Fruit fly (Drosophila melanogaster) whole organism, embryonic: ENCODE measurements around the gene Agpat3.

Source experiments
- Ada2b ChIP-seq: fragments of 200-800 bp; sonication (Bioruptor generic); IDR thresholded peaks from 2 replicates; pipeline ENCODE4 v1.3.6; 2022; ENCODE audit warnings: missing biosample characterization, missing genetic modification characterization
- Antp ChIP-seq: fragments of 200-800 bp; sonication (Bioruptor generic); optimal IDR thresholded peaks from 3 replicates; lab custom pipeline; 2016; ENCODE audit warnings: missing biosample characterization, missing genetic modification characterization
- Blimp-1 ChIP-seq: fragments of 200-800 bp; sonication (Bioruptor generic); optimal IDR thresholded peaks from 3 replicates; lab custom pipeline; 2018; ENCODE audit warnings: missing biosample characterization, missing genetic modification characterization, mild to moderate bottlenecking, moderate library complexity, missing genetic modification reagents
- CG11093 ChIP-seq: fragments of 200-800 bp; sonication (Bioruptor generic); IDR thresholded peaks from 3 replicates; pipeline ENCODE4 v1.3.6; 2022; ENCODE audit warnings: missing biosample characterization, missing genetic modification characterization
- CG11247 ChIP-seq: fragments of 200-800 bp; sonication (Bioruptor generic); IDR thresholded peaks from 2 replicates; pipeline ENCODE4 v1.3.6; 2022; ENCODE audit warnings: missing biosample characterization, missing genetic modification characterization
- CG13624 ChIP-seq: fragments of 200-800 bp; sonication (Bioruptor generic); optimal IDR thresholded peaks from 2 replicates; lab custom pipeline; 2016; ENCODE audit warnings: missing biosample characterization, missing genetic modification characterization
- CG13775 ChIP-seq: fragments of 200-800 bp; sonication (Bioruptor generic); optimal IDR thresholded peaks from 3 replicates; lab custom pipeline; 2017; ENCODE audit warnings: missing biosample characterization, mild to moderate bottlenecking, missing genetic modification characterization
- CG14667 ChIP-seq: fragments of 200-800 bp; sonication (Bioruptor generic); IDR thresholded peaks from 2 replicates; pipeline ENCODE4 v1.3.6; 2022; ENCODE audit warnings: missing biosample characterization, missing genetic modification characterization
- CG16813 ChIP-seq: fragments of 200-800 bp; sonication (Bioruptor generic); IDR thresholded peaks from 3 replicates; pipeline ENCODE4 v1.3.6; 2022; ENCODE audit warnings: missing biosample characterization, missing genetic modification characterization; ENCODE audit not compliant: partially characterized antibody
- CG18619 ChIP-seq: fragments of 200-800 bp; sonication (Bioruptor generic); optimal IDR thresholded peaks from 3 replicates; lab custom pipeline; 2017; ENCODE audit warnings: missing biosample characterization, mild to moderate bottlenecking, missing genetic modification characterization
- CG32772 ChIP-seq: fragments of 200-800 bp; sonication (Bioruptor generic); IDR thresholded peaks from 2 replicates; pipeline ENCODE4 v1.3.6; 2022; ENCODE audit warnings: missing biosample characterization, missing genetic modification characterization
- CG33213 ChIP-seq: fragments of 200-800 bp; sonication (Bioruptor generic); optimal IDR thresholded peaks from 3 replicates; lab custom pipeline; 2016; ENCODE audit warnings: missing biosample characterization, missing genetic modification characterization
- CG3995 ChIP-seq: fragments of 200-800 bp; sonication (Bioruptor generic); optimal IDR thresholded peaks from 3 replicates; lab custom pipeline; 2016; ENCODE audit warnings: missing biosample characterization, missing genetic modification characterization
- CG4730 ChIP-seq: fragments of 200-800 bp; sonication (Bioruptor generic); IDR thresholded peaks from 2 replicates; pipeline ENCODE4 v1.3.6; 2022; ENCODE audit warnings: missing biosample characterization, missing genetic modification characterization
- CG5180 ChIP-seq: fragments of 200-800 bp; sonication (Bioruptor generic); optimal IDR thresholded peaks from 3 replicates; lab custom pipeline; 2017; ENCODE audit warnings: missing biosample characterization, missing genetic modification characterization, mild to moderate bottlenecking, moderate library complexity, missing genetic modification reagents
- CG7357 ChIP-seq: fragments of 200-800 bp; sonication (Bioruptor generic); IDR thresholded peaks from 3 replicates; pipeline ENCODE4 v1.3.6; 2022; ENCODE audit warnings: missing biosample characterization, missing genetic modification characterization
- CG8281 ChIP-seq: fragments of 200-800 bp; sonication (Bioruptor generic); optimal IDR thresholded peaks from 2 replicates; lab custom pipeline; 2018; ENCODE audit warnings: missing biosample characterization, mild to moderate bottlenecking, missing genetic modification characterization, moderate library complexity
- CG8944 ChIP-seq: fragments of 200-800 bp; sonication (Bioruptor generic); optimal IDR thresholded peaks from 3 replicates; lab custom pipeline; 2016; ENCODE audit warnings: missing biosample characterization, missing genetic modification characterization
- Deaf1 ChIP-seq: fragments of 200-800 bp; optimal IDR thresholded peaks from 3 replicates; lab custom pipeline; 2019; ENCODE audit warnings: missing biosample characterization, mild to moderate bottlenecking, missing genetic modification characterization, moderate library complexity
- Drgx ChIP-seq: fragments of 200-800 bp; sonication (Bioruptor generic); IDR thresholded peaks from 2 replicates; pipeline ENCODE4 v1.3.6; 2022; ENCODE audit warnings: missing biosample characterization, missing genetic modification characterization
- Fer1 ChIP-seq: fragments of 200-800 bp; sonication (Bioruptor generic); optimal IDR thresholded peaks from 2 replicates; lab custom pipeline; 2017; ENCODE audit warnings: missing biosample characterization, mild to moderate bottlenecking, missing genetic modification characterization
- GATAe ChIP-seq: fragments of 200-800 bp; sonication (Bioruptor generic); conservative IDR thresholded peaks from 2 replicates; pipeline ENCODE4 v1.3.6; 2022; ENCODE audit warnings: missing biosample characterization, missing genetic modification characterization
- Max ChIP-seq: fragments of 200-800 bp; sonication (Bioruptor generic); optimal IDR thresholded peaks from 2 replicates; lab custom pipeline; 2016; ENCODE audit warnings: missing biosample characterization, mild to moderate bottlenecking, missing genetic modification characterization
- Nf-YC ChIP-seq: fragments of 200-800 bp; optimal IDR thresholded peaks from 3 replicates; lab custom pipeline; 2019; ENCODE audit warnings: missing biosample characterization, mild to moderate bottlenecking, missing genetic modification characterization, moderate library complexity
- Opbp ChIP-seq: fragments of 200-800 bp; sonication (Bioruptor generic); IDR thresholded peaks from 3 replicates; pipeline ENCODE4 v1.3.6; 2022; ENCODE audit warnings: missing biosample characterization, missing genetic modification characterization; ENCODE audit not compliant: partially characterized antibody
- Rfx ChIP-seq: fragments of 200-800 bp; sonication (Bioruptor generic); IDR thresholded peaks from 2 replicates; pipeline ENCODE4 v1.3.6; 2022; ENCODE audit warnings: missing biosample characterization, missing genetic modification characterization
- Six4 ChIP-seq: fragments of 200-800 bp; sonication (Bioruptor generic); optimal IDR thresholded peaks from 2 replicates; lab custom pipeline; 2016; ENCODE audit warnings: missing biosample characterization, missing genetic modification characterization
- Usf ChIP-seq: fragments of 200-800 bp; sonication (Bioruptor generic); optimal IDR thresholded peaks from 2 replicates; lab custom pipeline; 2017; ENCODE audit warnings: missing genotype, missing biosample characterization, missing genetic modification characterization
- ac ChIP-seq: fragments of 200-800 bp; sonication (Bioruptor generic); optimal IDR thresholded peaks from 3 replicates; lab custom pipeline; 2017; ENCODE audit warnings: missing biosample characterization, mild to moderate bottlenecking, missing genetic modification characterization
- ato ChIP-seq: fragments of 200-800 bp; sonication (Bioruptor generic); IDR thresholded peaks from 2 replicates; pipeline ENCODE4 v1.3.6; 2022; ENCODE audit warnings: missing biosample characterization, missing genetic modification characterization; ENCODE audit not compliant: partially characterized antibody
- br ChIP-seq: fragments of >200 bp; optimal IDR thresholded peaks from 2 replicates; lab custom pipeline; 2017
- bsh ChIP-seq, 2 experiments: fragments of 200-800 bp; sonication (Bioruptor generic); optimal IDR thresholded peaks; 2 replicates each; lab custom pipeline; 2017 to 2018; ENCODE audit warnings: mild to moderate bottlenecking in 2 of 2, missing biosample characterization in 2 of 2, missing genetic modification characterization in 2 of 2, moderate library complexity in 1 of 2
- croc ChIP-seq: fragments of 200-800 bp; sonication (Bioruptor generic); conservative IDR thresholded peaks from 3 replicates; pipeline ENCODE4 v1.3.6; 2022; ENCODE audit warnings: missing biosample characterization, missing genetic modification characterization
- danr ChIP-seq: fragments of 200-800 bp; sonication (Bioruptor generic); IDR thresholded peaks from 2 replicates; pipeline ENCODE4 v1.3.6; 2022; ENCODE audit warnings: missing biosample characterization, missing genetic modification characterization
- eyg ChIP-seq: fragments of 200-800 bp; sonication (Bioruptor generic); optimal IDR thresholded peaks from 3 replicates; lab custom pipeline; 2016; ENCODE audit warnings: missing biosample characterization, missing genetic modification characterization
- fd64A ChIP-seq: fragments of 200-800 bp; sonication (Bioruptor generic); optimal IDR thresholded peaks from 3 replicates; lab custom pipeline; 2018; ENCODE audit warnings: missing biosample characterization, mild to moderate bottlenecking, missing genetic modification characterization
- grn ChIP-seq: fragments of 200-800 bp; sonication (Bioruptor generic); optimal IDR thresholded peaks from 3 replicates; lab custom pipeline; 2017; ENCODE audit warnings: missing biosample characterization, missing genetic modification characterization
- gsb ChIP-seq: fragments of 200-800 bp; sonication (Bioruptor generic); IDR thresholded peaks from 2 replicates; pipeline ENCODE4 v1.3.6; 2022; ENCODE audit warnings: missing biosample characterization, missing genetic modification characterization
- klu ChIP-seq: fragments of 200-800 bp; sonication (Bioruptor generic); IDR thresholded peaks from 2 replicates; pipeline ENCODE4 v1.3.6; 2022; ENCODE audit warnings: missing biosample characterization, missing genetic modification characterization
- lbe ChIP-seq: fragments of 200-800 bp; sonication (Bioruptor generic); optimal IDR thresholded peaks from 2 replicates; lab custom pipeline; 2016; ENCODE audit warnings: missing biosample characterization, mild to moderate bottlenecking, missing genetic modification characterization
- luna ChIP-seq: fragments of 200-800 bp; sonication (Bioruptor generic); optimal IDR thresholded peaks from 2 replicates; lab custom pipeline; 2016; ENCODE audit warnings: missing biosample characterization, missing genetic modification characterization
- nom ChIP-seq: fragments of 200-800 bp; sonication (Bioruptor generic); optimal IDR thresholded peaks from 2 replicates; lab custom pipeline; 2017; ENCODE audit warnings: missing biosample characterization, missing genetic modification characterization, mild to moderate bottlenecking, moderate library complexity, missing genetic modification reagents
- pita ChIP-seq: fragments of 200-800 bp; sonication (Bioruptor generic); optimal IDR thresholded peaks from 2 replicates; lab custom pipeline; 2017; ENCODE audit warnings: missing biosample characterization, mild to moderate bottlenecking, missing genetic modification characterization
- pros ChIP-seq: fragments of 200-800 bp; sonication (Bioruptor generic); optimal IDR thresholded peaks from 3 replicates; lab custom pipeline; 2019; ENCODE audit warnings: missing biosample characterization, mild to moderate bottlenecking, missing genetic modification characterization, moderate library complexity
- pzg ChIP-seq: fragments of 200-800 bp; sonication (Bioruptor generic); optimal IDR thresholded peaks from 3 replicates; lab custom pipeline; 2018; ENCODE audit warnings: missing biosample characterization, mild to moderate bottlenecking, missing genetic modification characterization, moderate library complexity
- rib ChIP-seq: fragments of 200-800 bp; sonication (Bioruptor generic); IDR thresholded peaks from 2 replicates; pipeline ENCODE4 v1.3.6; 2022; ENCODE audit warnings: missing biosample characterization, missing genetic modification characterization
- stc ChIP-seq: fragments of 200-800 bp; sonication (Bioruptor generic); IDR thresholded peaks from 2 replicates; pipeline ENCODE4 v1.3.6; 2022; ENCODE audit warnings: missing biosample characterization, missing genetic modification characterization
- stwl ChIP-seq: fragments of 200-800 bp; sonication (Bioruptor generic); optimal IDR thresholded peaks from 3 replicates; lab custom pipeline; 2018; ENCODE audit warnings: missing biosample characterization, mild to moderate bottlenecking, missing genetic modification characterization, moderate library complexity
- vnd ChIP-seq: fragments of 200-800 bp; sonication (Bioruptor generic); IDR thresholded peaks from 3 replicates; pipeline ENCODE4 v1.3.6; 2022; ENCODE audit warnings: missing biosample characterization, missing genetic modification characterization; ENCODE audit not compliant: partially characterized antibody

Agpat3 gene

DNA sequence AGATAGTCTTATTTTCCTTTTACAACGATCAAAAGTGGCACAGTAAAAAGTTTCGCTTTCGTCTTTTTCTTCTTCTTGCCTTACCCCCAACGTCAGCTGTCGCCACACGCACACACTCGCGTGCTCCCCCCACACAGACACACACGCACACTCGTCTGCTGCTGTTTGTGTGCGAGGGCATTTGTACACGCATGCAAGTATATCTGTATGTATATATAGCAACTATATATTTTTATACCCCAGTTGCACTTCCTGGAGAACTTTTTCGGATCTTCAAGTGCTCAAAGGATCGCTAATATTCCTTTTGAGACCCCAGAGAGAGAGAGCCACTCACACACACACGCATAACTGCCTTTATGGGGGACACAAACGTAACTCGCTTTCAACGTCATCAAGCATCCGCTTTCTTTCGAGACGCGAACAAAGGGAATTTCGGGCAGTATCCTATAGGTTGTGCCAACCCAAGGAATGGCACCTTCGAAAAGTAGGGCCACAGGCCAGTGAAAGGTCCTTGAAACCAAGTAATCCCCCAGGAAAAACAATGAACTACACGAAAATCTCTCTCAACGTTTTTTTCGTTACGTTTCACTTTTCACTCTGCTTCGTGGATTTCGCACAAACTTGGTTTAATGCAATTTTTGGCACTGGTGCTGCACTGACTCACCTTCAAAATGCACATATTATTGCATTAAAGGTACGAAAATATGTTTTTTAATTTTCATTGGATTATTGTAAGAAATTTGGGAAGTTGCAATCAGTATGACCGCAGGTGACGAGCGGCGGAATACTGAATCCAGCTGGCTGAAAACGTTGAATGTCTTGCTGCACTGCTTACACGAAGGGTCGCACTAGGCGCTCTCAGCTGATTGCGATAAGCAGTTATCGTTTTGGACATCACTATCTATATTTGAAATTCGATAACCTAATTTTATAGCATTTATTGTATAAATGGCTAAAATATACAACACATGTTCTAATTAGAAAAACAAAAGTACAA, 7.7 kb downstream of the Agpat3 start, which contains the start of gene roq (continued):
- TF ChIP-seq pzg (peak; percentile 94), Deaf1 (tag; lab: Kevin White, UChicago) (no peak), luna (GFP tag; lab: Kevin White, UChicago) (no peak), croc (GFP tag; lab: Robert Waterston, UW) (no peak), ac (GFP tag; lab: Kevin White, UChicago) (no peak), Antp (no peak), pita (GFP tag; lab: Kevin White, UChicago) (no peak), ato (GFP tag; lab: Robert Waterston, UW) (peak; percentile 46; the same call in 1 of the 2 replicates), CG4730 (GFP tag; lab: Robert Waterston, UW) (no peak), CG11093 (GFP tag; lab: Robert Waterston, UW) (no peak), danr (no peak), Six4 (GFP tag; lab: Kevin White, UChicago) (no peak), vnd (GFP tag; lab: Robert Waterston, UW) (no peak), CG5180 (GFP tag; lab: Kevin White, UChicago) (no peak), Nf-YC (tag; lab: Kevin White, UChicago) (no peak), CG8281 (tag; lab: Kevin White, UChicago) (no peak), CG7357 (GFP tag; lab: Robert Waterston, UW) (no peak), CG14667 (GFP tag; lab: Robert Waterston, UW) (no peak), Usf (no peak), Fer1 (GFP tag; lab: Kevin White, UChicago) (no peak), CG13775 (GFP tag; lab: Kevin White, UChicago) (no peak), GATAe (peak; percentile 14; the same call in 1 of the 2 replicates), Opbp (GFP tag; lab: Robert Waterston, UW) (peak; percentile 65; the same call in 2 of the 3 replicates), CG8944 (GFP tag; lab: Kevin White, UChicago) (no peak), CG32772 (GFP tag; lab: Robert Waterston, UW) (no peak), stc (GFP tag; lab: Robert Waterston, UW) (no peak), rib (GFP tag; lab: Robert Waterston, UW) (no peak), Ada2b (no peak), br (lab: Kevin White, UChicago) (no peak), lbe (no peak), Blimp-1 (GFP tag; lab: Kevin White, UChicago) (peak; percentile 92), CG18619 (GFP tag; lab: Kevin White, UChicago) (no peak), klu (GFP tag; lab: Robert Waterston, UW) (no peak), CG3995 (no peak), fd64A (no peak), Max (no peak), Rfx (no peak), CG11247 (GFP tag; lab: Robert Waterston, UW) (no peak), CG16813 (GFP tag; lab: Robert Waterston, UW) (peak; percentile 42; the same call in 2 of the 3 replicates), eyg (no peak), grn (GFP tag; lab: Kevin White, UChicago) (peak; percentile 91), CG13624 (GFP tag; lab: Kevin White, UChicago) (peak; percentile 12), Drgx (GFP tag; lab: Robert Waterston, UW) (no peak), nom (GFP tag; lab: Kevin White, UChicago) (no peak), pros (no peak), bsh (GFP tag; optimal IDR thresholded peaks at IDR 0.05; lab: Kevin White, UChicago) (peak in 1 of 2 experiments; percentile 27), stwl (tag; lab: Kevin White, UChicago) (peak; percentile 88), CG33213 (GFP tag; lab: Kevin White, UChicago) (peak; percentile 44), gsb (GFP tag; lab: Robert Waterston, UW) (no peak)
